Worm (Caenorhabditis elegans): ENCODE measurements around the gene ran-5.
"Not testable (repeated sequence)": the region's sequence is repeated elsewhere in the genome, so short reads cannot be mapped to it uniquely, and the experiment has no call there.

Gene ran-5

ce11 chrII:6001004-6001403 is 46.9 kb upstream of the ran-5 start:
- TF ChIP-seq sma-3 (GFP tag; optimal IDR thresholded peaks at IDR 0.05), result no peak
- TF ChIP-seq C34F6.9 (tag; optimal IDR thresholded peaks at IDR 0.05), result no peak
- no peak for TF ChIP-seq lin-39 (tag; optimal IDR thresholded peaks at IDR 0.05)
- no peak for TF ChIP-seq snpc-4 (tag; optimal IDR thresholded peaks at IDR 0.05)

ce11 chrII:6008887-6009286 is 39.0 kb upstream of the ran-5 start, which contains the start of gene ZK84.4:
Gene ZK84.4, minus strand, starts transcription at chrII:6008987.
- TF ChIP-seq nhr-237, elt-3, ceh-16 (tag; optimal IDR thresholded peaks at IDR 0.05): not testable (repeated sequence)

ce11 chrII:6010544-6010943 is 37.4 kb upstream of the ran-5 start, which contains the start of gene ins-20:
Gene ins-20, plus strand, starts transcription at chrII:6010844.
- TF ChIP-seq ceh-16 (tag; optimal IDR thresholded peaks at IDR 0.05) (no peak), F13H6.1 (tag; optimal IDR thresholded peaks at IDR 0.05) (no peak), nhr-12 (tag; optimal IDR thresholded peaks at IDR 0.05) (no peak), crh-2 (tag; optimal IDR thresholded peaks at IDR 0.05) (no peak), ama-1 (optimal IDR thresholded peaks at IDR 0.05) (no peak), snpc-4 (tag; optimal IDR thresholded peaks at IDR 0.05) (no peak), lin-13 (GFP tag; optimal IDR thresholded peaks at IDR 0.05) (no peak), blmp-1 (tag; optimal IDR thresholded peaks at IDR 0.05; ENCODE audit: insufficient read depth) (no peak), skn-1 (tag; optimal IDR thresholded peaks at IDR 0.05) (no peak), zag-1 (tag; optimal IDR thresholded peaks at IDR 0.05) (no peak), nhr-25 (tag; optimal IDR thresholded peaks at IDR 0.05) (no peak), ztf-4 (tag; optimal IDR thresholded peaks at IDR 0.05) (no peak), nhr-6 (tag; optimal IDR thresholded peaks at IDR 0.05) (no peak), mdl-1 (tag; optimal IDR thresholded peaks at IDR 0.05) (no peak), ceh-82 (tag; optimal IDR thresholded peaks at IDR 0.05) (no peak), sem-4 (tag; optimal IDR thresholded peaks at IDR 0.05) (no peak), Y55F3AM.14 (GFP tag; optimal IDR thresholded peaks at IDR 0.05) (no peak), fos-1 (tag; optimal IDR thresholded peaks at IDR 0.05) (no peak), elt-1 (tag; optimal IDR thresholded peaks at IDR 0.05) (no peak)

ce11 chrII:6014057-6014456 is 33.9 kb upstream of the ran-5 start, which contains the start of gene ZK84.2:
Gene ZK84.2, plus strand, starts transcription at chrII:6014357.
- not testable (repeated sequence) for TF ChIP-seq nhr-129, lin-11, elt-3 (tag; optimal IDR thresholded peaks at IDR 0.05)

ce11 chrII:6016410-6016809 is 31.5 kb upstream of the ran-5 start, which contains the start of gene ZK84.5:
Gene ZK84.5, minus strand, starts transcription at chrII:6016510.
- TF ChIP-seq alr-1 (tag; optimal IDR thresholded peaks at IDR 0.05) (no peak), unc-55 (GFP tag; optimal IDR thresholded peaks at IDR 0.05) (no peak), unc-39 (tag; optimal IDR thresholded peaks at IDR 0.05) (no peak), ztf-11 (tag; optimal IDR thresholded peaks at IDR 0.05) (no peak), elt-3 (tag; optimal IDR thresholded peaks at IDR 0.05) (no peak), nhr-10 (tag; optimal IDR thresholded peaks at IDR 0.05) (no peak), nhr-25 (tag; optimal IDR thresholded peaks at IDR 0.05) (no peak), zag-1 (tag; optimal IDR thresholded peaks at IDR 0.05) (no peak), ama-1 (optimal IDR thresholded peaks at IDR 0.05) (no peak)

- TF ChIP-seq lin-11 (tag; optimal IDR thresholded peaks at IDR 0.05) (no peak), C34F6.9 (tag; optimal IDR thresholded peaks at IDR 0.05) (no peak), ztf-11 (tag; optimal IDR thresholded peaks at IDR 0.05) (no peak), F13H6.1 (tag; optimal IDR thresholded peaks at IDR 0.05) (no peak), egl-27 (tag; optimal IDR thresholded peaks at IDR 0.05) (no peak)
Measured at ce11 chrII:6020353-6020752, 27.6 kb upstream of the ran-5 start, which contains the start of gene ZK84.1. Gene ZK84.1, plus strand, starts transcription at chrII:6020653.

ce11 chrII:6022596-6022995 is 25.3 kb upstream of the ran-5 start:
- TF ChIP-seq nhr-237 (tag; optimal IDR thresholded peaks at IDR 0.05) (no peak), aly-2 (tag; optimal IDR thresholded peaks at IDR 0.05) (no peak), ceh-16 (tag; optimal IDR thresholded peaks at IDR 0.05) (no peak), peb-1 (tag; optimal IDR thresholded peaks at IDR 0.05) (no peak), gmeb-1 (tag; optimal IDR thresholded peaks at IDR 0.05) (no peak), Y55F3AM.14 (GFP tag; optimal IDR thresholded peaks at IDR 0.05) (no peak), skn-1 (tag; optimal IDR thresholded peaks at IDR 0.05) (no peak), ztf-1 (GFP tag; conservative IDR thresholded peaks at IDR 0.05) (no peak), ztf-11 (tag; optimal IDR thresholded peaks at IDR 0.05) (no peak), blmp-1 (tag; optimal IDR thresholded peaks at IDR 0.05; ENCODE audit: insufficient read depth) (no peak), sma-3 (GFP tag; optimal IDR thresholded peaks at IDR 0.05) (no peak), F13H6.1 (tag; optimal IDR thresholded peaks at IDR 0.05) (no peak), ceh-82 (tag; optimal IDR thresholded peaks at IDR 0.05) (no peak), egl-27 (tag; optimal IDR thresholded peaks at IDR 0.05) (no peak), mab-5 (tag; optimal IDR thresholded peaks at IDR 0.05) (no peak), nhr-12 (tag; optimal IDR thresholded peaks at IDR 0.05) (no peak), C34F6.9 (tag; optimal IDR thresholded peaks at IDR 0.05) (no peak), ztf-4 (tag; optimal IDR thresholded peaks at IDR 0.05) (no peak)

Data from whole organism, L2 larva.